Fruit fly (Drosophila melanogaster): Measurements from ENCODE around the gene CREG.

dm6 chr3R:17403618-17404017 is 9.2 kb upstream of the CREG start, which contains the start of gene CG34280:
- TF ChIP-seq CG10654 (GFP tag; optimal IDR thresholded peaks at IDR 0.05) (no peak), z (GFP tag; IDR thresholded peaks at IDR 0.05) (no peak), bsh (GFP tag; optimal IDR thresholded peaks at IDR 0.05) (no peak), CG13287 (GFP tag; IDR thresholded peaks at IDR 0.05; ENCODE audit: partially characterized antibody) (no peak), fd102C (GFP tag; optimal IDR thresholded peaks at IDR 0.05) (no peak), Aef1 (GFP tag; IDR thresholded peaks at IDR 0.05) (no peak), Lpt (GFP tag; optimal IDR thresholded peaks at IDR 0.05) (no peak), CTCF (GFP tag; optimal IDR thresholded peaks at IDR 0.05) (no peak), kay (GFP tag; optimal IDR thresholded peaks at IDR 0.05) (no peak), kah (GFP tag; optimal IDR thresholded peaks at IDR 0.05) (no peak), B-H2 (GFP tag; optimal IDR thresholded peaks at IDR 0.05) (no peak), tap (tag; optimal IDR thresholded peaks at IDR 0.05) (no peak), Ravus (GFP tag; IDR thresholded peaks at IDR 0.05) (no peak)
